Fruit fly (Drosophila melanogaster): ENCODE data around the gene CG32055.

- no peak for TF ChIP-seq insv (optimal IDR thresholded peaks at IDR 0.05)
- no peak for TF ChIP-seq Myc (optimal IDR thresholded peaks at IDR 0.05)
- TF ChIP-seq h (optimal IDR thresholded peaks at IDR 0.05) = no peak
Observed at dm6 chr3L:10215365-10215764, 4.6 kb downstream of the CG32055 start, which contains the start of gene CG8065.
